Fruit fly (Drosophila melanogaster): ENCODE measurements around the gene Ndc1.

Gene Ndc1

DNA sequence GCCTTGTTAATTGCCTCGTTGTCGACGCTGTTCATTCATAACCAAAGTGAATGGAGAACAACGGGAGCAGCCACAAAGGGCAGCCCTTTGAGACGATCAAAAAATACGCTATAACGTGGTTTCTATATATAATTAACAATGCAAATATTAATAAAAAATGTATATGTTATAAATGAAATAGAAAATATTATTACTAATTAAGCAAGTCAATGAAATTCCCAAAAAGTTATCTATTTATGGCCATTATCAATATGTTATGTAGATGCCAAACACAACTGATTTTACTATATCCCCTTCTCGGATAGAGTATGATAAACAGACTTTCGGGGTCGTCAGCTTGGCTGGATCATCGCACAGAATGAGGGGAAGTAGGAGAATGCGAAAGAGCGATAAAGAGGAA lies 45.2 kb downstream of the Ndc1 start (continued):
- TF ChIP-seq Hand (GFP tag; optimal IDR thresholded peaks at IDR 0.05): no peak
- TF ChIP-seq Sox102F (GFP tag; optimal IDR thresholded peaks at IDR 0.05): peak; percentile 69
- peak; percentile 75 for TF ChIP-seq CG15269 (tag; optimal IDR thresholded peaks at IDR 0.05)
- TF ChIP-seq Lhr (GFP tag; optimal IDR thresholded peaks at IDR 0.05): no peak
- peak; percentile 19 for TF ChIP-seq CG5180 (GFP tag; optimal IDR thresholded peaks at IDR 0.05)
- TF ChIP-seq ssp (GFP tag; IDR thresholded peaks at IDR 0.05): peak; percentile 50
- no peak for TF ChIP-seq dmrt11E (tag; optimal IDR thresholded peaks at IDR 0.05)
- TF ChIP-seq CG17359 (tag; optimal IDR thresholded peaks at IDR 0.05): peak; percentile 68
- TF ChIP-seq Hr51 (GFP tag; optimal IDR thresholded peaks at IDR 0.05): peak in 1 of 2 experiments; percentile 71
- peak; percentile 53 for TF ChIP-seq CG10366 (GFP tag; IDR thresholded peaks at IDR 0.05)
- TF ChIP-seq Ptx1 (GFP tag; IDR thresholded peaks at IDR 0.05): peak; percentile 79
- TF ChIP-seq Rfx (GFP tag; IDR thresholded peaks at IDR 0.05): peak; percentile 48

DNA sequence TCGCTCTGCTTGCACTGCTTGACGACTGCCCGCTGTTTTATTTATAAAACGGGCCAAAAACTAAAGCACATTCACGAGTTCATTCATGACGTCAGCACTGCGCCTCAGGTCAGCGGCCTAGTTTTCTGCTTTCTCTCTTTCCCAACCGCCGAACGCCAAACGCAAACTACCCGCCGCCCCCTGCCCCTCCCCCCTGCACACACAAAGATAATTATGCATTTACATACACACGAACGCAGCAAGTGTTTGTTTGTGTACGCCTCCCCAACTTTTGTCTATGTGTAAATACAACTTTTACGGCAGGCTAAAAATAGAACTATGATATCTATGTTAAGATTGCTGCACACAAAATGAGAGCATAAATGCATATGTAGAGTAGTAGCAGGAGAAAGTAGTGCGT lies 47.0 kb downstream of the Ndc1 start:
- no peak for TF ChIP-seq Fer1 (GFP tag; optimal IDR thresholded peaks at IDR 0.05)
- peak; percentile 11 for TF ChIP-seq fd64A (GFP tag; optimal IDR thresholded peaks at IDR 0.05)
- no peak for TF ChIP-seq z (GFP tag; IDR thresholded peaks at IDR 0.05)
- TF ChIP-seq CHES-1-like (GFP tag; optimal IDR thresholded peaks at IDR 0.05): no peak
- no peak for TF ChIP-seq CG2875 (GFP tag; optimal IDR thresholded peaks at IDR 0.05)
- TF ChIP-seq cg (GFP tag; optimal IDR thresholded peaks at IDR 0.05): peak; percentile 60
- no peak for TF ChIP-seq Hr39 (optimal IDR thresholded peaks at IDR 0.05)
- no peak for TF ChIP-seq slbo (GFP tag; IDR thresholded peaks at IDR 0.05)
- no peak for TF ChIP-seq lab (GFP tag; optimal IDR thresholded peaks at IDR 0.05)
- peak; percentile 31 for TF ChIP-seq ATbp (GFP tag; optimal IDR thresholded peaks at IDR 0.05)
- TF ChIP-seq Hr78 (GFP tag; optimal IDR thresholded peaks at IDR 0.05): peak in 1 of 2 experiments; percentile 43
- TF ChIP-seq Atf3 (GFP tag; optimal IDR thresholded peaks at IDR 0.05): no peak
- TF ChIP-seq ab (GFP tag; optimal IDR thresholded peaks at IDR 0.05): no peak
- TF ChIP-seq Meics (GFP tag; optimal IDR thresholded peaks at IDR 0.05): no peak
- peak; percentile 51; the same call in 1 of the 3 replicates for TF ChIP-seq ci (GFP tag; IDR thresholded peaks at IDR 0.05)
- no peak for TF ChIP-seq pros (GFP tag; optimal IDR thresholded peaks at IDR 0.05)
- no peak for TF ChIP-seq CG10147 (GFP tag; optimal IDR thresholded peaks at IDR 0.05)
- TF ChIP-seq CG12769 (tag; optimal IDR thresholded peaks at IDR 0.05): no peak
- TF ChIP-seq mirr (GFP tag; optimal IDR thresholded peaks at IDR 0.05): no peak
- TF ChIP-seq CG31365 (tag; optimal IDR thresholded peaks at IDR 0.05): peak; percentile 89
- TF ChIP-seq CG4424 (GFP tag; optimal IDR thresholded peaks at IDR 0.05): no peak
- TF ChIP-seq sna (GFP tag; IDR thresholded peaks at IDR 0.05; ENCODE audit: partially characterized antibody): no peak
- no peak for TF ChIP-seq CG4328 (GFP tag; optimal IDR thresholded peaks at IDR 0.05)
- TF ChIP-seq Blimp-1 (GFP tag; optimal IDR thresholded peaks at IDR 0.05): peak; percentile 34
- no peak for TF ChIP-seq Jarid2 (GFP tag; optimal IDR thresholded peaks at IDR 0.05)
- no peak for TF ChIP-seq CG9215 (GFP tag; IDR thresholded peaks at IDR 0.05)
- TF ChIP-seq MTF-1 (GFP tag; optimal IDR thresholded peaks at IDR 0.05; ENCODE audit: borderline replicate concordance): peak; percentile 11
- TF ChIP-seq vvl (GFP tag; IDR thresholded peaks at IDR 0.05): peak; percentile 33; the same call in 1 of the 2 replicates
- TF ChIP-seq CG33213 (GFP tag; optimal IDR thresholded peaks at IDR 0.05): no peak
- TF ChIP-seq crol (GFP tag; IDR thresholded peaks at IDR 0.05): peak; percentile 81
- TF ChIP-seq CG12942 (GFP tag; optimal IDR thresholded peaks at IDR 0.05): no peak
- no peak for TF ChIP-seq CG13624 (GFP tag; optimal IDR thresholded peaks at IDR 0.05)
- TF ChIP-seq TFAM (GFP tag; optimal IDR thresholded peaks at IDR 0.05): no peak
- no peak for TF ChIP-seq Fer2 (tag; optimal IDR thresholded peaks at IDR 0.05)
- TF ChIP-seq CG3995 (GFP tag; optimal IDR thresholded peaks at IDR 0.05): no peak
- TF ChIP-seq Dad (GFP tag; optimal IDR thresholded peaks at IDR 0.05): no peak
- TF ChIP-seq NC2β (GFP tag; optimal IDR thresholded peaks at IDR 0.05): no peak
- no peak for TF ChIP-seq Scr (GFP tag; IDR thresholded peaks at IDR 0.05; ENCODE audit: partially characterized antibody)
